Fruit fly (Drosophila melanogaster) whole organism: ENCODE data around the gene CG5445.

Experiments used
- CG8478 ChIP-seq: fragments of >200 bp; optimal IDR thresholded peaks from 2 replicates; lab custom pipeline; 2018; ENCODE audit warnings: inconsistent platforms
- Dll ChIP-seq: fragments of >200 bp; optimal IDR thresholded peaks from 2 replicates; lab custom pipeline; 2017
- EcR ChIP-seq, 2 experiments: fragments of >200 bp; optimal IDR thresholded peaks; 2 replicates each; lab custom pipeline; 2017; ENCODE audit warnings: missing biosample characterization in 2 of 2, missing genetic modification characterization in 2 of 2, missing genetic modification reagents in 2 of 2
- pan ChIP-seq: fragments of >200 bp; optimal IDR thresholded peaks from 2 replicates; lab custom pipeline; 2017
- psq ChIP-seq: fragments of >200 bp; optimal IDR thresholded peaks from 2 replicates; lab custom pipeline; 2017
- usp ChIP-seq: fragments of >200 bp; optimal IDR thresholded peaks from 2 replicates; lab custom pipeline; 2017; ENCODE audit warnings: missing biosample characterization, missing genetic modification characterization, mixed read lengths

DNA sequence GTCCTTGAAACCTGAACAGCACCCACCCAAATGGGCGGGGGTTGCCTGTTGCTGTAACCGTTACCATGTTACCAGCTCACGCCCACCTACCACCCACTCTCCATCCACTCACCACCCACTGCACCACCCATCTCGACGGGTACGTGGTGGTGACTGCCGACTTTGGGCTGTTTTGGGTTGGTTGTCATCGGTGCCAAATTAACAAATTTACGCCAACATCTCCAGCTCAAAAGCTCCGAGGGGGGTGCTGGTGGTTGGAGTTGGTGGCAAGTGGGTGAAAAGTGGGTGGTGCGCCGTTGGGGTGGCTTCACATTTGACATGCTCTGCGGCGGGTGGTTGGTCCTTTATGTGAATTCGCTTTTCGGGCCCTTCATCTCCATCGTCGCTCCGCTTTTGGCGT, 57.4 kb downstream of the CG5445 start:
- TF ChIP-seq CG8478 (lab: Kevin White, UChicago): no peak
- no peak for TF ChIP-seq EcR (GFP tag; optimal IDR thresholded peaks at IDR 0.05; lab: Kevin White, UChicago)
- TF ChIP-seq pan (lab: Kevin White, UChicago): no peak
- no peak for TF ChIP-seq usp (GFP tag; lab: Kevin White, UChicago)
- no peak for TF ChIP-seq psq
- TF ChIP-seq Dll (lab: Kevin White, UChicago): no peak
